Worm (Caenorhabditis elegans): ENCODE data around the gene flcn-1.

DNA sequence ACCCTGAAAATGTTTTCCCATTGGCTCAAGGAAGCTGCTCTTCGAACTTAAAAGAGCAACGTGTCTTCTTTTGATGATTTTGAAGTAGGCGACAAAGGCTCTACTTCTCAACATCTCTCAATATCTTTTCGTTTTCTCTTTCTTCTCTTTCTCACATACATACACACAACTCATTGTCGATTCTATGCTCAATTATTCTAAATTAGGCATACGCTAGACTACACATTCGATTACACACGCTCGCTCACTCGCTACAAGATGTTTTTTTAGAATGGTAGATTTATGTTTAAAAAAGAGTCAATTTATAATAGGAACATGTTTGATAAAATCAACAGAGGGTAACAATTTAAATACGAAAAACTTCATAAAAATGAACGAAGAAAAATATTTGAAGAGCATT is 13.0 kb downstream of the flcn-1 start:
- no peak for TF ChIP-seq ceh-6 (GFP tag; optimal IDR thresholded peaks at IDR 0.05)
- no peak for TF ChIP-seq fkh-10 (GFP tag; optimal IDR thresholded peaks at IDR 0.05)

Measured in whole organism, late embryonic.